Worm (Caenorhabditis elegans) whole organism, L4 larva: ENCODE measurements around the gene R08C7.11.

Experiments used
- F44E2.7 ChIP-seq: fragments of 200-800 bp; sonication (Bioruptor generic); IDR thresholded peaks from 2 replicates; pipeline ENCODE4 v2.1.2; 2022; ENCODE audit warnings: missing genetic modification characterization, missing compliant biosample characterization
- R02D3.7 ChIP-seq: fragments of 150-350 bp; sonication (generic microtip); optimal IDR thresholded peaks from 3 replicates; lab custom pipeline; 2014; ENCODE audit warnings: missing biosample characterization, missing genetic modification characterization
- Y105C5A.15 ChIP-seq: fragments of 200-800 bp; sonication (Bioruptor generic); IDR thresholded peaks from 2 replicates; pipeline ENCODE4 v1.3.6; 2022; ENCODE audit warnings: missing genetic modification characterization, missing compliant biosample characterization
- Y5F2A.4 ChIP-seq: fragments of 200-800 bp; sonication (Bioruptor generic); optimal IDR thresholded peaks from 2 replicates; lab custom pipeline; 2018; ENCODE audit warnings: mild to moderate bottlenecking, missing genetic modification characterization, missing compliant biosample characterization
- ama-1 ChIP-seq: fragments of 150-350 bp; optimal IDR thresholded peaks from 2 replicates; lab custom pipeline; 2014; ENCODE audit warnings: inconsistent platforms, mixed read lengths
- arid-1 ChIP-seq: fragments of 200-800 bp; sonication (Bioruptor generic); conservative IDR thresholded peaks from 2 replicates; pipeline ENCODE4 v1.3.6; 2022; ENCODE audit warnings: missing genetic modification reagents, missing genetic modification characterization, missing compliant biosample characterization
- attf-4 ChIP-seq: sonication (generic microtip); optimal IDR thresholded peaks from 3 replicates; lab custom pipeline; 2017; ENCODE audit warnings: missing biosample characterization, missing genetic modification characterization
- ceh-32 ChIP-seq: sonication (generic microtip); optimal IDR thresholded peaks from 2 replicates; lab custom pipeline; 2016; ENCODE audit warnings: mild to moderate bottlenecking, missing genetic modification characterization, missing compliant biosample characterization; ENCODE audit not compliant: poor library complexity
- ceh-44 ChIP-seq: fragments of 200-800 bp; sonication (Bioruptor generic); IDR thresholded peaks from 2 replicates; pipeline ENCODE4 v1.3.6; 2022; ENCODE audit warnings: missing genetic modification reagents, missing genetic modification characterization, missing compliant biosample characterization
- ces-1 ChIP-seq: fragments of 150-350 bp; sonication (generic microtip); optimal IDR thresholded peaks from 4 replicates; lab custom pipeline; 2014; ENCODE audit warnings: missing biosample characterization, missing genetic modification reagents, missing genetic modification characterization
- cey-2 ChIP-seq: sonication (generic microtip); optimal IDR thresholded peaks from 3 replicates; lab custom pipeline; 2017; ENCODE audit warnings: missing genetic modification characterization, mild to moderate bottlenecking, missing compliant biosample characterization, antibody characterized with exemption, borderline replicate concordance; ENCODE audit not compliant: insufficient read depth
- daf-12 ChIP-seq: fragments of 150-350 bp; optimal IDR thresholded peaks from 2 replicates; lab custom pipeline; 2014; ENCODE audit warnings: missing biosample characterization, missing genetic modification reagents, missing genetic modification characterization
- daf-8 ChIP-seq: fragments of 200-800 bp; sonication (Bioruptor generic); IDR thresholded peaks from 2 replicates; pipeline ENCODE4 v1.3.6; 2022; ENCODE audit warnings: missing genetic modification characterization, missing compliant biosample characterization
- dmd-9 ChIP-seq: fragments of 200-800 bp; sonication (Bioruptor generic); IDR thresholded peaks from 2 replicates; pipeline ENCODE4 v1.3.6; 2022; ENCODE audit warnings: missing genetic modification reagents, missing genetic modification characterization, missing compliant biosample characterization
- dpl-1 ChIP-seq: fragments of 150-350 bp; optimal IDR thresholded peaks from 2 replicates; lab custom pipeline; 2014; ENCODE audit warnings: missing biosample characterization, missing genetic modification reagents, missing genetic modification characterization
- dve-1 ChIP-seq: sonication (generic microtip); optimal IDR thresholded peaks from 2 replicates; lab custom pipeline; 2017; ENCODE audit warnings: antibody characterized with exemption, mild to moderate bottlenecking, missing genetic modification characterization, missing compliant biosample characterization; ENCODE audit not compliant: insufficient read depth
- egl-43 ChIP-seq: fragments of 200-800 bp; sonication (Bioruptor generic); IDR thresholded peaks from 2 replicates; pipeline ENCODE4 v1.3.6; 2022; ENCODE audit warnings: missing genetic modification reagents, missing genetic modification characterization, missing compliant biosample characterization
- fkh-10 ChIP-seq: fragments of 150-350 bp; optimal IDR thresholded peaks from 2 replicates; lab custom pipeline; 2014; ENCODE audit warnings: missing biosample characterization, missing genetic modification reagents, missing genetic modification characterization
- fos-1 ChIP-seq: fragments of 150-350 bp; optimal IDR thresholded peaks from 2 replicates; lab custom pipeline; 2014; ENCODE audit warnings: missing biosample characterization, missing genetic modification characterization
- hlh-11 ChIP-seq: fragments of 200-800 bp; sonication (Bioruptor generic); optimal IDR thresholded peaks from 2 replicates; lab custom pipeline; 2018; ENCODE audit warnings: mild to moderate bottlenecking, missing genetic modification characterization, missing compliant biosample characterization
- hlh-30 ChIP-seq: sonication (generic microtip); optimal IDR thresholded peaks from 2 replicates; lab custom pipeline; 2017; ENCODE audit warnings: antibody characterized with exemption, mild to moderate bottlenecking, missing genetic modification characterization, missing compliant biosample characterization; ENCODE audit not compliant: insufficient read depth
- lin-1 ChIP-seq: fragments of 200-800 bp; sonication (Bioruptor generic); IDR thresholded peaks from 2 replicates; pipeline ENCODE4 v1.3.6; 2022; ENCODE audit warnings: missing genetic modification reagents, missing genetic modification characterization, missing compliant biosample characterization
- lin-13 ChIP-seq: fragments of 150-350 bp; optimal IDR thresholded peaks from 2 replicates; lab custom pipeline; 2014; ENCODE audit warnings: missing biosample characterization, missing genetic modification reagents, missing genetic modification characterization
- lin-15B ChIP-seq: fragments of 150-350 bp; sonication (generic microtip); optimal IDR thresholded peaks from 3 replicates; lab custom pipeline; 2014; ENCODE audit warnings: missing biosample characterization, missing genetic modification characterization
- lin-38 ChIP-seq: fragments of 200-800 bp; sonication (Bioruptor generic); IDR thresholded peaks from 2 replicates; pipeline ENCODE4 v1.3.6; 2022; ENCODE audit warnings: missing genetic modification reagents, missing genetic modification characterization, missing compliant biosample characterization
- lsy-2 ChIP-seq, 2 experiments: fragments of 150-350 bp in 1 of 2; sonication (generic microtip) in 1 of 2; optimal IDR thresholded peaks; 2 replicates each; lab custom pipeline; 2014 to 2017; ENCODE audit warnings: missing biosample characterization in 2 of 2, missing genetic modification characterization in 2 of 2
- madf-9 ChIP-seq: fragments of 200-800 bp; sonication (Bioruptor generic); conservative IDR thresholded peaks from 2 replicates; pipeline ENCODE4 v1.3.6; 2022; ENCODE audit warnings: missing genetic modification reagents, missing genetic modification characterization, missing compliant biosample characterization
- mdl-1 ChIP-seq, 2 experiments: fragments of 150-350 bp in 1 of 2; sonication (generic microtip) in 1 of 2; optimal IDR thresholded peaks; 2 replicates each; lab custom pipeline; 2014 to 2017; ENCODE audit warnings: missing biosample characterization in 2 of 2, missing genetic modification characterization in 2 of 2
- mdt-29 ChIP-seq: fragments of 200-800 bp; sonication (Bioruptor generic); IDR thresholded peaks from 2 replicates; pipeline ENCODE4 v1.3.6; 2022; ENCODE audit warnings: missing genetic modification reagents, missing genetic modification characterization, missing compliant biosample characterization
- mep-1 ChIP-seq: fragments of 150-350 bp; sonication (generic microtip); optimal IDR thresholded peaks from 3 replicates; lab custom pipeline; 2014; ENCODE audit warnings: missing biosample characterization, missing genetic modification characterization
- mxl-2 ChIP-seq: fragments of 200-800 bp; sonication (Bioruptor generic); conservative IDR thresholded peaks from 2 replicates; pipeline ENCODE4 v1.3.6; 2022; ENCODE audit warnings: missing genetic modification reagents, missing genetic modification characterization, missing compliant biosample characterization
- mxl-3 ChIP-seq: fragments of 200-800 bp; sonication (Bioruptor generic); optimal IDR thresholded peaks from 2 replicates; lab custom pipeline; 2018; ENCODE audit warnings: mild to moderate bottlenecking, missing genetic modification characterization, missing compliant biosample characterization
- nhr-11 ChIP-seq: fragments of 150-350 bp; optimal IDR thresholded peaks from 2 replicates; lab custom pipeline; 2014; ENCODE audit warnings: missing biosample characterization, missing genetic modification characterization
- nhr-25 ChIP-seq: sonication (generic microtip); optimal IDR thresholded peaks from 2 replicates; lab custom pipeline; 2017; ENCODE audit warnings: missing genetic modification characterization, mild to moderate bottlenecking, missing compliant biosample characterization, antibody characterized with exemption, moderate library complexity, borderline replicate concordance; ENCODE audit not compliant: insufficient read depth
- nhr-41 ChIP-seq: fragments of 200-800 bp; sonication (Bioruptor generic); IDR thresholded peaks from 2 replicates; pipeline ENCODE4 v1.3.6; 2022; ENCODE audit warnings: missing genetic modification reagents, missing genetic modification characterization, missing compliant biosample characterization
- nhr-42 ChIP-seq: fragments of 200-800 bp; sonication (Bioruptor generic); IDR thresholded peaks from 2 replicates; pipeline ENCODE4 v1.3.6; 2022; ENCODE audit warnings: missing genetic modification characterization, missing compliant biosample characterization
- nhr-77 ChIP-seq: fragments of 150-350 bp; optimal IDR thresholded peaks from 2 replicates; lab custom pipeline; 2014; ENCODE audit warnings: missing biosample characterization, missing genetic modification characterization
- pqm-1 ChIP-seq: sonication (generic microtip); optimal IDR thresholded peaks from 2 replicates; lab custom pipeline; 2017; ENCODE audit warnings: missing biosample characterization, missing genetic modification characterization
- rbr-2 ChIP-seq: sonication (generic microtip); optimal IDR thresholded peaks from 2 replicates; lab custom pipeline; 2016; ENCODE audit warnings: missing genotype, missing genetic modification characterization, missing compliant biosample characterization
- sdz-12 ChIP-seq: fragments of 200-800 bp; sonication (Bioruptor generic); optimal IDR thresholded peaks from 2 replicates; lab custom pipeline; 2018; ENCODE audit warnings: mild to moderate bottlenecking, missing genetic modification characterization, missing compliant biosample characterization
- set-16 ChIP-seq: fragments of 200-800 bp; sonication (Bioruptor generic); IDR thresholded peaks from 2 replicates; pipeline ENCODE4 v1.3.6; 2022; ENCODE audit warnings: missing genetic modification reagents, missing genetic modification characterization, missing compliant biosample characterization
- skn-1 ChIP-seq: fragments of 150-350 bp; optimal IDR thresholded peaks from 2 replicates; lab custom pipeline; 2014; ENCODE audit warnings: missing biosample characterization, missing genetic modification characterization
- tag-97 ChIP-seq: fragments of 200-800 bp; sonication (Bioruptor generic); IDR thresholded peaks from 2 replicates; pipeline ENCODE4 v1.3.6; 2022; ENCODE audit warnings: missing genetic modification characterization, missing compliant biosample characterization
- unc-130 ChIP-seq: sonication (generic microtip); optimal IDR thresholded peaks from 2 replicates; lab custom pipeline; 2016; ENCODE audit warnings: missing genetic modification reagents, missing genetic modification characterization, missing compliant biosample characterization
- unc-39 ChIP-seq: sonication (generic microtip); optimal IDR thresholded peaks from 2 replicates; lab custom pipeline; 2017; ENCODE audit warnings: missing biosample characterization, missing genetic modification characterization
- unc-62 ChIP-seq, 3 experiments: fragments of 150-350 bp in 1 of 3; sonication (generic microtip); optimal IDR thresholded peaks in 2 of 3; peaks in 1 of 3; 1 replicate in 1 of 3; 2 replicates in 2 of 3; lab custom pipeline; 2014 to 2017; ENCODE audit warnings: missing biosample characterization in 3 of 3, missing genetic modification characterization in 3 of 3, missing genetic modification reagents in 3 of 3, missing genotype in 1 of 3
- vab-7 ChIP-seq: fragments of 200-800 bp; sonication (Bioruptor generic); IDR thresholded peaks from 2 replicates; pipeline ENCODE4 v1.3.6; 2022; ENCODE audit warnings: missing genetic modification reagents, missing genetic modification characterization, missing compliant biosample characterization
- zfp-3 ChIP-seq: fragments of 200-800 bp; sonication (Bioruptor generic); conservative IDR thresholded peaks from 2 replicates; pipeline ENCODE4 v1.3.6; 2022; ENCODE audit warnings: missing genetic modification reagents, missing genetic modification characterization, missing compliant biosample characterization
- zip-11 ChIP-seq: fragments of 200-800 bp; sonication (Bioruptor generic); IDR thresholded peaks from 2 replicates; pipeline ENCODE4 v1.3.6; 2022; ENCODE audit warnings: missing genetic modification characterization, missing compliant biosample characterization
- zip-2 ChIP-seq: fragments of 150-350 bp; optimal IDR thresholded peaks from 2 replicates; lab custom pipeline; 2014; ENCODE audit warnings: missing biosample characterization, missing genetic modification characterization
- ztf-7 ChIP-seq: fragments of 150-350 bp; optimal IDR thresholded peaks from 2 replicates; lab custom pipeline; 2014; ENCODE audit warnings: missing biosample characterization, missing genetic modification characterization

The R08C7.11 gene

DNA sequence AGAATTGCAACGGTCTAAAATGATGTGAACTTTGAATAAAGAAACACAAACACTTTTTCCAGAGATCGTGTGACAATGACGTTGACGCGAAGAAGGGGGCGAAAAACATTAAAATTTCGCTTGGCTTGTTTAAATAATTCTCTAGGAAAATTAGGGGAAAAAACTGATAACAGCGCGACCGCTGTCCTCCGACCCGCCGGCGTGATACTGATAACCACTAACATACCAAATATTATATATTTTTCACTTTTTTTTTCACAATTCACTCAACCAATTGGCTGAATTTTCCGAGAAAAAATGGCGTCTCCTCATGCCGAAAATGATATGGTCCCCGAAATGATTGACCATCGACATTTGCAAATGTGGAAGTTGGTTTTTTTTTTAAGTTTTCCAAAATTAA, 4.9 kb downstream of the R08C7.11 start:
- TF ChIP-seq lin-38 (GFP tag; lab: Robert Waterston, UW) (peak; percentile 62), unc-62 (GFP tag; optimal IDR thresholded peaks at IDR 0.05 in 1 of 2; lab: Kevin White, UChicago) (no peak), unc-62 (tag; optimal IDR thresholded peaks at IDR 0.05; lab: Kevin White, UChicago) (no peak), R02D3.7 (no peak), daf-12 (tag; lab: Kevin White, UChicago) (no peak), mxl-2 (no peak), nhr-25 (tag; lab: Kevin White, UChicago) (no peak), vab-7 (GFP tag; lab: Robert Waterston, UW) (no peak), lsy-2 (tag; optimal IDR thresholded peaks at IDR 0.05; lab: Kevin White, UChicago) (peak in 1 of 2 experiments; percentile 17), fos-1 (tag; lab: Kevin White, UChicago) (no peak), ceh-44 (GFP tag; lab: Robert Waterston, UW) (no peak), daf-8 (GFP tag; lab: Robert Waterston, UW) (no peak), zip-11 (no peak), ama-1 (lab: Kevin White, UChicago) (peak; percentile 87), lin-13 (no peak), pqm-1 (tag; lab: Kevin White, UChicago) (peak; percentile 53), set-16 (GFP tag; lab: Robert Waterston, UW) (no peak), mdt-29 (GFP tag; lab: Robert Waterston, UW) (no peak), attf-4 (tag; lab: Kevin White, UChicago) (no peak), mep-1 (tag; lab: Kevin White, UChicago) (peak; percentile 30), unc-39 (tag; lab: Kevin White, UChicago) (no peak), mdl-1 (tag; optimal IDR thresholded peaks at IDR 0.05; lab: Kevin White, UChicago) (no peak), dmd-9 (GFP tag; lab: Robert Waterston, UW) (no peak), hlh-30 (tag; lab: Kevin White, UChicago) (no peak), nhr-42 (GFP tag; lab: Robert Waterston, UW) (no peak), nhr-41 (GFP tag; lab: Robert Waterston, UW) (peak; percentile 75), Y105C5A.15 (no peak), egl-43 (no peak), ceh-32 (tag; lab: Kevin White, UChicago) (no peak), F44E2.7 (no peak), hlh-11 (tag; lab: Kevin White, UChicago) (peak; percentile 68), ztf-7 (tag; lab: Kevin White, UChicago) (no peak), nhr-77 (peak; percentile 77), zfp-3 (no peak; the same call in 1 of the 2 replicates), zip-2 (tag; lab: Kevin White, UChicago) (no peak), fkh-10 (GFP tag; lab: Kevin White, UChicago) (no peak), mxl-3 (no peak), madf-9 (GFP tag; lab: Robert Waterston, UW) (no peak), cey-2 (no peak), unc-130 (peak; percentile 23), dpl-1 (GFP tag; lab: Kevin White, UChicago) (no peak), skn-1 (tag; lab: Kevin White, UChicago) (no peak), lin-15B (tag; lab: Kevin White, UChicago) (no peak), nhr-11 (tag; lab: Kevin White, UChicago) (no peak), dve-1 (tag; lab: Kevin White, UChicago) (peak; percentile 61), lin-1 (GFP tag; lab: Robert Waterston, UW) (no peak; the same call in 1 of the 2 replicates), tag-97 (GFP tag; lab: Robert Waterston, UW) (no peak), sdz-12 (GFP tag; lab: Kevin White, UChicago) (no peak), Y5F2A.4 (no peak), rbr-2 (tag; lab: Kevin White, UChicago) (no peak), arid-1 (GFP tag; lab: Robert Waterston, UW) (no peak), ces-1 (GFP tag; lab: Kevin White, UChicago) (no peak)
